Fruit fly (Drosophila melanogaster): ENCODE results near the gene Srp68.

The Srp68 gene

dm6 chr3L:8996173-8996767 lies 21.4 kb downstream of the Srp68 start (continued):
- TF ChIP-seq Nf-YC (tag; optimal IDR thresholded peaks at IDR 0.05) (no peak), usp (GFP tag; optimal IDR thresholded peaks at IDR 0.05) (no peak), sqz (GFP tag; optimal IDR thresholded peaks at IDR 0.05) (no peak), eve (GFP tag; optimal IDR thresholded peaks at IDR 0.05) (no peak), GATAe (GFP tag; conservative IDR thresholded peaks at IDR 0.05) (no peak), ase (GFP tag; IDR thresholded peaks at IDR 0.05) (peak; percentile 57; the same call in 2 of the 3 replicates), CG9797 (GFP tag; optimal IDR thresholded peaks at IDR 0.05) (no peak), tll (GFP tag; optimal IDR thresholded peaks at IDR 0.05) (no peak), CG32772 (GFP tag; IDR thresholded peaks at IDR 0.05) (peak; percentile 77), onecut (GFP tag; IDR thresholded peaks at IDR 0.05) (no peak), bigmax (GFP tag; optimal IDR thresholded peaks at IDR 0.05) (no peak), CG30431 (GFP tag; optimal IDR thresholded peaks at IDR 0.05) (peak; percentile 38), CG13894 (tag; optimal IDR thresholded peaks at IDR 0.05) (no peak), Asciz (GFP tag; optimal IDR thresholded peaks at IDR 0.05) (peak; percentile 61), chn (GFP tag; optimal IDR thresholded peaks at IDR 0.05) (peak; percentile 57), CG31365 (tag; optimal IDR thresholded peaks at IDR 0.05) (no peak), kay (GFP tag; optimal IDR thresholded peaks at IDR 0.05) (no peak), ato (GFP tag; IDR thresholded peaks at IDR 0.05; ENCODE audit: partially characterized antibody) (no peak), ewg (GFP tag; optimal IDR thresholded peaks at IDR 0.05) (peak; percentile 58), CG34422 (GFP tag; IDR thresholded peaks at IDR 0.05) (peak; percentile 57; the same call in 1 of the 3 replicates), CG6683 (GFP tag; optimal IDR thresholded peaks at IDR 0.05) (no peak), CG7745 (tag; optimal IDR thresholded peaks at IDR 0.05) (no peak), tap (tag; optimal IDR thresholded peaks at IDR 0.05) (no peak), Med (GFP tag) (peak; percentile 93), jigr1 (GFP tag; IDR thresholded peaks at IDR 0.05) (no peak), Rx (GFP tag; IDR thresholded peaks at IDR 0.05) (peak; percentile 64), Vsx1 (GFP tag; optimal IDR thresholded peaks at IDR 0.05) (no peak), fu2 (GFP tag; optimal IDR thresholded peaks at IDR 0.05) (peak; percentile 24), cg (GFP tag; optimal IDR thresholded peaks at IDR 0.05) (peak; percentile 25), CG7357 (GFP tag; IDR thresholded peaks at IDR 0.05) (peak; percentile 48; the same call in 1 of the 3 replicates), chif (GFP tag; optimal IDR thresholded peaks at IDR 0.05) (peak; percentile 20 to 62), Drgx (GFP tag; IDR thresholded peaks at IDR 0.05) (peak; percentile 90), sr (GFP tag; IDR thresholded peaks at IDR 0.05) (no peak), CG34376 (GFP tag; optimal IDR thresholded peaks at IDR 0.05) (no peak), Camta (GFP tag; optimal IDR thresholded peaks at IDR 0.05) (peak; percentile 27), Oli (tag; optimal IDR thresholded peaks at IDR 0.05) (peak; percentile 65), Optix (GFP tag; IDR thresholded peaks at IDR 0.05) (0 out of 3 replicates have a peak, but pooled peaks have one; percentile 25), zfh1 (GFP tag; IDR thresholded peaks at IDR 0.05) (peak; percentile 85), CG13296 (GFP tag; optimal IDR thresholded peaks at IDR 0.05) (no peak), gfzf (GFP tag; optimal IDR thresholded peaks at IDR 0.05) (no peak), CG7556 (GFP tag; optimal IDR thresholded peaks at IDR 0.05) (peak; percentile 30), danr (GFP tag; IDR thresholded peaks at IDR 0.05) (0 out of 2 replicates have a peak, but pooled peaks have one; percentile 9), CG1832 (GFP tag; optimal IDR thresholded peaks at IDR 0.05) (no peak), Kr (GFP tag; optimal IDR thresholded peaks at IDR 0.05) (no peak), Hmx (GFP tag; optimal IDR thresholded peaks at IDR 0.05) (no peak), CG14860 (GFP tag; IDR thresholded peaks at IDR 0.05; ENCODE audit: partially characterized antibody) (no peak), Nf-YA (GFP tag; IDR thresholded peaks at IDR 0.05) (0 out of 2 replicates have a peak, but pooled peaks have one; percentile 24), Hr39 (optimal IDR thresholded peaks at IDR 0.05) (no peak), Myb (GFP tag; optimal IDR thresholded peaks at IDR 0.05) (peak; percentile 0), HmgD (GFP tag; optimal IDR thresholded peaks at IDR 0.05) (no peak), scrt (GFP tag; optimal IDR thresholded peaks at IDR 0.05) (no peak)
